Worm (Caenorhabditis elegans) whole organism, L2 larva: ENCODE results near the gene C16C4.17.

Experiments used
- C34F6.9 ChIP-seq: fragments of 150-350 bp; optimal IDR thresholded peaks from 2 replicates; lab custom pipeline; 2014; ENCODE audit warnings: missing biosample characterization, missing genetic modification characterization
- F13H6.1 ChIP-seq: sonication (generic microtip); optimal IDR thresholded peaks from 2 replicates; lab custom pipeline; 2016; ENCODE audit warnings: missing genetic modification characterization, missing compliant biosample characterization
- R02D3.7 ChIP-seq: fragments of 150-350 bp; optimal IDR thresholded peaks from 2 replicates; lab custom pipeline; 2014; ENCODE audit warnings: missing biosample characterization, missing genetic modification characterization
- Y55F3AM.14 ChIP-seq: fragments of 200-800 bp; sonication (Bioruptor generic); optimal IDR thresholded peaks from 2 replicates; lab custom pipeline; 2018; ENCODE audit warnings: mild to moderate bottlenecking, missing genetic modification characterization, missing compliant biosample characterization
- ZK546.5 ChIP-seq: sonication (generic microtip); optimal IDR thresholded peaks from 2 replicates; lab custom pipeline; 2017; ENCODE audit warnings: missing biosample characterization, missing genetic modification characterization
- aly-2 ChIP-seq: fragments of 150-350 bp; optimal IDR thresholded peaks from 2 replicates; lab custom pipeline; 2014; ENCODE audit warnings: missing biosample characterization, missing genetic modification characterization
- ama-1 ChIP-seq: fragments of 150-350 bp; optimal IDR thresholded peaks from 2 replicates; lab custom pipeline; 2018; ENCODE audit warnings: inconsistent platforms
- ceh-16 ChIP-seq: fragments of 150-350 bp; optimal IDR thresholded peaks from 2 replicates; lab custom pipeline; 2014; ENCODE audit warnings: missing biosample characterization, missing genetic modification characterization
- ceh-82 ChIP-seq: fragments of 150-350 bp; optimal IDR thresholded peaks from 2 replicates; lab custom pipeline; 2014; ENCODE audit warnings: missing biosample characterization, missing genetic modification characterization
- egl-27 ChIP-seq: sonication (generic microtip); optimal IDR thresholded peaks from 3 replicates; lab custom pipeline; 2017; ENCODE audit warnings: missing biosample characterization, missing genetic modification reagents, missing genetic modification characterization
- elt-1 ChIP-seq: fragments of 150-350 bp; optimal IDR thresholded peaks from 2 replicates; lab custom pipeline; 2014; ENCODE audit warnings: missing biosample characterization, missing genetic modification characterization
- elt-3 ChIP-seq: sonication (generic microtip); optimal IDR thresholded peaks from 2 replicates; lab custom pipeline; 2017; ENCODE audit warnings: missing biosample characterization, missing genetic modification characterization
- fos-1 ChIP-seq: fragments of 150-350 bp; optimal IDR thresholded peaks from 2 replicates; lab custom pipeline; 2014; ENCODE audit warnings: missing biosample characterization, missing genetic modification characterization
- gmeb-1 ChIP-seq: fragments of 150-350 bp; optimal IDR thresholded peaks from 2 replicates; lab custom pipeline; 2014; ENCODE audit warnings: missing biosample characterization, missing genetic modification characterization
- lin-11 ChIP-seq: fragments of 150-350 bp; sonication (generic microtip); optimal IDR thresholded peaks from 2 replicates; lab custom pipeline; 2014; ENCODE audit warnings: missing biosample characterization, missing genetic modification characterization, inconsistent platforms, mixed read lengths
- lin-13 ChIP-seq: fragments of 150-350 bp; optimal IDR thresholded peaks from 2 replicates; lab custom pipeline; 2014; ENCODE audit warnings: missing biosample characterization, missing genetic modification reagents, missing genetic modification characterization
- lin-39 ChIP-seq: fragments of 150-350 bp; optimal IDR thresholded peaks from 2 replicates; lab custom pipeline; 2014; ENCODE audit warnings: missing biosample characterization, missing genetic modification reagents, missing genetic modification characterization
- mab-5 ChIP-seq: fragments of 150-350 bp; optimal IDR thresholded peaks from 2 replicates; lab custom pipeline; 2014; ENCODE audit warnings: missing biosample characterization, missing genetic modification characterization
- mbf-1 ChIP-seq: sonication (generic microtip); optimal IDR thresholded peaks from 2 replicates; lab custom pipeline; 2017; ENCODE audit warnings: missing biosample characterization, missing genetic modification characterization
- nhr-10 ChIP-seq: sonication (generic microtip); optimal IDR thresholded peaks from 2 replicates; lab custom pipeline; 2017; ENCODE audit warnings: missing biosample characterization, missing genetic modification characterization
- nhr-11 ChIP-seq: fragments of 150-350 bp; optimal IDR thresholded peaks from 2 replicates; lab custom pipeline; 2014; ENCODE audit warnings: missing biosample characterization, missing genetic modification characterization
- nhr-129 ChIP-seq: fragments of 150-350 bp; optimal IDR thresholded peaks from 2 replicates; lab custom pipeline; 2014; ENCODE audit warnings: missing biosample characterization, missing genetic modification characterization
- nhr-21 ChIP-seq: fragments of 150-350 bp; optimal IDR thresholded peaks from 2 replicates; lab custom pipeline; 2014; ENCODE audit warnings: missing biosample characterization, missing genetic modification characterization
- nhr-23 ChIP-seq: fragments of 150-350 bp; optimal IDR thresholded peaks from 2 replicates; lab custom pipeline; 2014; ENCODE audit warnings: missing biosample characterization, missing genetic modification reagents, missing genetic modification characterization
- nhr-6 ChIP-seq: fragments of 150-350 bp; optimal IDR thresholded peaks from 2 replicates; lab custom pipeline; 2014; ENCODE audit warnings: missing biosample characterization, missing genetic modification characterization
- peb-1 ChIP-seq: fragments of 150-350 bp; optimal IDR thresholded peaks from 2 replicates; lab custom pipeline; 2014; ENCODE audit warnings: missing biosample characterization, missing genetic modification characterization
- sem-4 ChIP-seq: fragments of 150-350 bp; optimal IDR thresholded peaks from 2 replicates; lab custom pipeline; 2014; ENCODE audit warnings: missing biosample characterization, missing genetic modification reagents, missing genetic modification characterization
- skn-1 ChIP-seq: sonication (generic microtip); optimal IDR thresholded peaks from 2 replicates; lab custom pipeline; 2017; ENCODE audit warnings: missing biosample characterization, missing genetic modification characterization
- sma-3 ChIP-seq: sonication (generic microtip); optimal IDR thresholded peaks from 2 replicates; lab custom pipeline; 2016; ENCODE audit warnings: missing genetic modification reagents, missing genetic modification characterization, missing compliant biosample characterization
- sma-9 ChIP-seq, 2 experiments: fragments of 150-350 bp in 1 of 2; sonication (generic microtip) in 1 of 2; optimal IDR thresholded peaks; 2 replicates each; lab custom pipeline; 2014 to 2016; ENCODE audit warnings: missing genetic modification characterization in 2 of 2, mild to moderate bottlenecking in 1 of 2, missing biosample characterization in 1 of 2, missing compliant biosample characterization in 1 of 2, missing genetic modification reagents in 1 of 2, moderate library complexity in 1 of 2
- snpc-4 ChIP-seq: fragments of 150-350 bp; optimal IDR thresholded peaks from 2 replicates; lab custom pipeline; 2014; ENCODE audit warnings: missing biosample characterization, missing genetic modification characterization
- unc-55 ChIP-seq: fragments of 150-350 bp; sonication (generic microtip); optimal IDR thresholded peaks from 3 replicates; lab custom pipeline; 2014; ENCODE audit warnings: missing biosample characterization, missing genetic modification reagents, missing genetic modification characterization
- unc-62 ChIP-seq: fragments of 150-350 bp; optimal IDR thresholded peaks from 2 replicates; lab custom pipeline; 2014; ENCODE audit warnings: missing biosample characterization, missing genetic modification reagents, missing genetic modification characterization
- ztf-1 ChIP-seq: fragments of 200-800 bp; sonication (Bioruptor generic); conservative IDR thresholded peaks from 2 replicates; pipeline ENCODE4 v1.3.6; 2022; ENCODE audit warnings: missing genetic modification characterization, missing compliant biosample characterization
- ztf-11 ChIP-seq: sonication (generic microtip); optimal IDR thresholded peaks from 2 replicates; lab custom pipeline; 2017; ENCODE audit warnings: missing biosample characterization, missing genetic modification characterization
- ztf-4 ChIP-seq: fragments of 150-350 bp; optimal IDR thresholded peaks from 2 replicates; lab custom pipeline; 2014; ENCODE audit warnings: missing biosample characterization, missing genetic modification characterization

Gene C16C4.17

ce11 chrII:1893912-1894311, 29.5 kb downstream of the C16C4.17 start, which contains the start of gene C16C4.1:
Gene C16C4.1, plus strand, starts transcription at chrII:1894212.
- TF ChIP-seq lin-11 (no peak), nhr-10 (no peak), snpc-4 (no peak)

- TF ChIP-seq sem-4 (tag; lab: Kevin White, UChicago), result no peak
- TF ChIP-seq sma-3 (GFP tag; lab: Kevin White, UChicago), result no peak
- TF ChIP-seq unc-62, result no peak
- TF ChIP-seq ZK546.5 (tag; lab: Kevin White, UChicago), result no peak
- no peak for TF ChIP-seq snpc-4
- TF ChIP-seq ama-1 (lab: Kevin White, UChicago), result no peak
- TF ChIP-seq Y55F3AM.14 (GFP tag; lab: Kevin White, UChicago), result no peak
- no peak for TF ChIP-seq ztf-4 (tag; lab: Kevin White, UChicago)
- no peak for TF ChIP-seq lin-13 (GFP tag; lab: Kevin White, UChicago)
- no peak for TF ChIP-seq ceh-16 (tag; lab: Kevin White, UChicago)
Measured at ce11 chrII:1895278-1895677, 30.9 kb downstream of the C16C4.17 start, which contains the start of gene C46F9.5. Gene C46F9.5, plus strand, starts transcription at chrII:1895578.

DNA sequence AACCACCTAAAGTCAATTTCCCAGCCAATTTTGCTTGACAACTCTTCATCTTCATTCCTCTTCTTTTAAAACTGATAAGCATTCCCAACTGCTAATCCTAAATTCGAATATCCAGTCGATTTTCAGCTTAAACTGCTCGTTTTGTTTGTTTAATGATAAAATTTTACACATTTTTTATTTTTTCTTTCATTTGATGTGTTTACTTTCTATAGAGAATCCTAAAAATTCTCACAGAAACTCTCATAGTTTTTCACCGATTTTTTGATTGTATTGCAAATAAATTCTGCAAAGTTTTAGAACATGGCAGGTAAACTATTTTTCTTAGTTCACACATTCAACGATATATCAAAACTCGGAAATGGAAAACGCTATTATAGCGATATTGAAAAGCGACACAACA, 31.4 kb downstream of the C16C4.17 start, which contains the start of gene math-25:
TSS of gene math-25 (plus strand) at position 301 of the 400 bp plus-strand sequence.
- TF ChIP-seq gmeb-1 (no peak), nhr-11 (tag; lab: Kevin White, UChicago) (no peak), ztf-1 (GFP tag; lab: Robert Waterston, UW) (no peak), mab-5 (tag; lab: Kevin White, UChicago) (no peak), sma-9 (GFP tag; optimal IDR thresholded peaks at IDR 0.05; lab: Kevin White, UChicago) (no peak), sma-9 (tag; optimal IDR thresholded peaks at IDR 0.05; lab: Kevin White, UChicago) (no peak), fos-1 (tag; lab: Kevin White, UChicago) (no peak), ceh-82 (tag; lab: Kevin White, UChicago) (no peak), aly-2 (tag; lab: Kevin White, UChicago) (no peak), lin-13 (GFP tag; lab: Kevin White, UChicago) (no peak), ama-1 (lab: Kevin White, UChicago) (no peak), nhr-6 (no peak), sem-4 (tag; lab: Kevin White, UChicago) (no peak), Y55F3AM.14 (GFP tag; lab: Kevin White, UChicago) (no peak), skn-1 (tag; lab: Kevin White, UChicago) (no peak), ZK546.5 (tag; lab: Kevin White, UChicago) (no peak)

- TF ChIP-seq fos-1 (tag; lab: Kevin White, UChicago) (peak; percentile 9), mab-5 (tag; lab: Kevin White, UChicago) (no peak), sem-4 (tag; lab: Kevin White, UChicago) (no peak)
Measured at ce11 chrII:1897936-1898335, 33.6 kb downstream of the C16C4.17 start, which contains the start of gene C46F9.6. Gene C46F9.6, plus strand, starts transcription at chrII:1898236.

- TF ChIP-seq unc-55 (GFP tag; lab: Kevin White, UChicago) (no peak), sem-4 (tag; lab: Kevin White, UChicago) (no peak), peb-1 (tag; lab: Kevin White, UChicago) (no peak), nhr-23 (tag; lab: Kevin White, UChicago) (no peak), mbf-1 (tag; lab: Kevin White, UChicago) (no peak), lin-39 (tag; lab: Kevin White, UChicago) (no peak), nhr-11 (tag; lab: Kevin White, UChicago) (no peak), skn-1 (tag; lab: Kevin White, UChicago) (no peak), lin-11 (no peak), ceh-16 (tag; lab: Kevin White, UChicago) (no peak), mab-5 (tag; lab: Kevin White, UChicago) (no peak), elt-3 (tag; lab: Kevin White, UChicago) (no peak), nhr-129 (no peak), nhr-21 (tag; lab: Kevin White, UChicago) (no peak), C34F6.9 (no peak)
Measured at ce11 chrII:1899934-1900333, 35.6 kb downstream of the C16C4.17 start, which contains the start of gene math-24. Gene math-24, plus strand, starts transcription at chrII:1900234.

ce11 chrII:1901981-1902380, 37.6 kb downstream of the C16C4.17 start, which contains the start of gene math-23:
Gene math-23, plus strand, starts transcription at chrII:1902281.
- TF ChIP-seq unc-62 (no peak), elt-1 (tag; lab: Kevin White, UChicago) (no peak), egl-27 (no peak), unc-55 (GFP tag; lab: Kevin White, UChicago) (no peak), ztf-11 (no peak), R02D3.7 (tag; lab: Kevin White, UChicago) (no peak), skn-1 (tag; lab: Kevin White, UChicago) (no peak), mab-5 (tag; lab: Kevin White, UChicago) (no peak), nhr-10 (no peak), nhr-129 (no peak), ztf-1 (GFP tag; lab: Robert Waterston, UW) (no peak), lin-11 (no peak), F13H6.1 (no peak), nhr-11 (tag; lab: Kevin White, UChicago) (no peak)
